Worm (Caenorhabditis elegans) whole organism, young adult: ENCODE measurements around the gene skpt-1.

Source experiments
- D2030.7 ChIP-seq: fragments of 200-800 bp; sonication (Bioruptor generic); IDR thresholded peaks from 2 replicates; pipeline ENCODE4 v1.3.6; 2022; ENCODE audit warnings: missing genetic modification reagents, missing genetic modification characterization, missing compliant biosample characterization
- F49E8.2 ChIP-seq: sonication (generic microtip); optimal IDR thresholded peaks from 3 replicates; lab custom pipeline; 2017; ENCODE audit warnings: missing genetic modification characterization, mild to moderate bottlenecking, missing compliant biosample characterization, antibody characterized with exemption, moderate library complexity; ENCODE audit not compliant: insufficient read depth
- athp-1 ChIP-seq: sonication (generic microtip); optimal IDR thresholded peaks from 2 replicates; lab custom pipeline; 2017; ENCODE audit warnings: mild to moderate bottlenecking, missing genetic modification characterization, missing compliant biosample characterization
- bed-2 ChIP-seq: fragments of 200-800 bp; sonication (Bioruptor generic); IDR thresholded peaks from 2 replicates; pipeline ENCODE4 v1.3.6; 2022; ENCODE audit warnings: missing genetic modification reagents, missing genetic modification characterization, missing compliant biosample characterization
- hlh-26 ChIP-seq: fragments of 200-800 bp; sonication (Bioruptor generic); conservative IDR thresholded peaks from 2 replicates; pipeline ENCODE4 v1.3.6; 2022; ENCODE audit warnings: missing genetic modification reagents, missing genetic modification characterization, missing compliant biosample characterization
- snpc-3.4 ChIP-seq: sonication (generic microtip); optimal IDR thresholded peaks from 2 replicates; lab custom pipeline; 2017; ENCODE audit warnings: missing genetic modification characterization, mild to moderate bottlenecking, missing compliant biosample characterization, antibody characterized with exemption, moderate library complexity, missing genotype, missing genetic modification reagents
- snpc-4 ChIP-seq, 5 experiments: fragments of 150-350 bp in 1 of 5; sonication (generic microtip) in 4 of 5; optimal IDR thresholded peaks; 2 replicates each; lab custom pipeline; 2014 to 2018; ENCODE audit warnings: missing genetic modification characterization in 5 of 5, missing biosample characterization in 3 of 5, antibody characterized with exemption in 2 of 5, mild to moderate bottlenecking in 2 of 5, missing compliant biosample characterization in 2 of 5, missing genotype in 2 of 5, moderate library complexity in 2 of 5, missing genetic modification reagents in 1 of 5
- unc-130 ChIP-seq: sonication (generic microtip); optimal IDR thresholded peaks from 2 replicates; lab custom pipeline; 2016; ENCODE audit warnings: missing genetic modification reagents, missing genetic modification characterization, missing compliant biosample characterization
- zim-3 ChIP-seq: sonication (generic microtip); optimal IDR thresholded peaks from 2 replicates; lab custom pipeline; 2017; ENCODE audit warnings: mild to moderate bottlenecking, missing genetic modification characterization, moderate library complexity, missing compliant biosample characterization

DNA sequence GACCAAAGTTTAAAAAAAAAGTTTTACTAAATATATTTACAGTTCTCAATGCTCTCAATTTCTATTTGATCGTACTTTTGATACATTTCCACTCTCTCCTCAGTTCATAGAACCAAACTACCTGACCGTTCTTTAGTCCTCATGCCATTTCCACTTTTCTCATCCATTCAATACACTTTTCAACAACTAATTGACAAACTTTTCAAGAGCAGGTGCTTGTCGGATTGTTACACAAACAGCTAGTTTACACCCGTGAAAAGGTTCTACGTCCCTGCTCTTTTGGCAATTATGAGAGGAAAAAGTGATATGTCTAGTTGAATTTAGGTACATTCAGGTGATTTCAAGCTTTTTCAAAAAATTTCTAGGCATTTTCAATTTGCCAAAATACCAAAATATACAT lies 30.3 kb downstream of the skpt-1 start:
- TF ChIP-seq snpc-3.4 (tag; lab: Kevin White, UChicago) (no peak), F49E8.2 (tag; lab: Kevin White, UChicago) (no peak), athp-1 (tag; lab: Kevin White, UChicago) (no peak), snpc-4 (GFP tag; optimal IDR thresholded peaks at IDR 0.05; lab: Kevin White, UChicago) (no peak), snpc-4 (tag; optimal IDR thresholded peaks at IDR 0.05; lab: Kevin White, UChicago) (no peak), hlh-26 (GFP tag; lab: Robert Waterston, UW) (no peak), bed-2 (no peak), unc-130 (no peak), zim-3 (tag; lab: Kevin White, UChicago) (no peak), D2030.7 (no peak)
